Worm (Caenorhabditis elegans): ENCODE results near the gene C56E6.4.

Gene C56E6.4

ce11 chrII:6499067-6499466 is 29.5 kb downstream of the C56E6.4 start, which contains the start of gene twk-49:
Gene twk-49, minus strand, starts transcription at chrII:6499167.
- TF ChIP-seq ztf-29 (GFP tag; IDR thresholded peaks at IDR 0.05): no peak
- TF ChIP-seq T22C8.4 (GFP tag; IDR thresholded peaks at IDR 0.05): no peak
- no peak for TF ChIP-seq tab-1 (GFP tag; IDR thresholded peaks at IDR 0.05)
- TF ChIP-seq ztf-23 (GFP tag; IDR thresholded peaks at IDR 0.05): no peak
- TF ChIP-seq flt-1 (GFP tag; IDR thresholded peaks at IDR 0.05): no peak
- no peak for TF ChIP-seq cog-1 (tag; optimal IDR thresholded peaks at IDR 0.05)
- TF ChIP-seq med-1 (GFP tag; optimal IDR thresholded peaks at IDR 0.05; ENCODE audit: insufficient read depth): no peak
- TF ChIP-seq ref-1 (GFP tag; conservative IDR thresholded peaks at IDR 0.05): no peak
- TF ChIP-seq klf-2 (GFP tag; conservative IDR thresholded peaks at IDR 0.05): no peak

DNA sequence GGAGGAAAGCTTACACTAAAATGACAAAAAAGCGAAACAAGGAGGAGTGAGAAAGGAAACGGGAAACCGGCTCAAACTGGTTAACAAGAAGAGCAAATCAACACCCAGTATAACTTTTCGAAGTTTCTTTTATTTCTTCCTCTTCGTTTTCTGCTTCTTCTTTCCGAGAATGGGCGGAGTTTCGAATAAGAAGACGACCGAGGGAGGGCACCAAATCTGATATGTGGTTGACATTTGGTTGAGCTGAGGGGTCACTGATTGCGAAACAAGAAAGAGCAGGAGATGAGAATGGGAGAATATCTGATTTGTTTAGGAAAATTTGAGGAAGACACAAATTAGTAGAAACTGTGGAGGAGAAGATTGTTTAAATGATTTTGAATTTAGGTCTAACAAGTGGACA is 29.9 kb downstream of the C56E6.4 start:
- TF ChIP-seq med-1 (GFP tag; optimal IDR thresholded peaks at IDR 0.05; ENCODE audit: insufficient read depth) (no peak), cog-1 (tag; optimal IDR thresholded peaks at IDR 0.05) (no peak), T22C8.4 (GFP tag; IDR thresholded peaks at IDR 0.05) (no peak), flt-1 (GFP tag; IDR thresholded peaks at IDR 0.05) (no peak), klf-2 (GFP tag; conservative IDR thresholded peaks at IDR 0.05) (no peak), tab-1 (GFP tag; IDR thresholded peaks at IDR 0.05) (no peak), ztf-29 (GFP tag; IDR thresholded peaks at IDR 0.05) (no peak), ztf-23 (GFP tag; IDR thresholded peaks at IDR 0.05) (no peak), ref-1 (GFP tag; conservative IDR thresholded peaks at IDR 0.05) (no peak)

ce11 chrII:6497137-6497536 is 31.4 kb downstream of the C56E6.4 start:
- TF ChIP-seq ztf-23 (GFP tag; IDR thresholded peaks at IDR 0.05) (no peak), ztf-29 (GFP tag; IDR thresholded peaks at IDR 0.05) (no peak), T22C8.4 (GFP tag; IDR thresholded peaks at IDR 0.05) (no peak), klf-2 (GFP tag; conservative IDR thresholded peaks at IDR 0.05) (no peak)

- TF ChIP-seq T22C8.4 (GFP tag; IDR thresholded peaks at IDR 0.05) (no peak), klf-2 (GFP tag; conservative IDR thresholded peaks at IDR 0.05) (no peak), cog-1 (tag; optimal IDR thresholded peaks at IDR 0.05) (no peak), tab-1 (GFP tag; IDR thresholded peaks at IDR 0.05) (no peak), ztf-29 (GFP tag; IDR thresholded peaks at IDR 0.05) (no peak), flt-1 (GFP tag; IDR thresholded peaks at IDR 0.05) (no peak), ztf-23 (GFP tag; IDR thresholded peaks at IDR 0.05) (no peak), med-1 (GFP tag; optimal IDR thresholded peaks at IDR 0.05; ENCODE audit: insufficient read depth) (no peak), ref-1 (GFP tag; conservative IDR thresholded peaks at IDR 0.05) (no peak)
Observed at ce11 chrII:6496496-6496895, 32.0 kb downstream of the C56E6.4 start.

DNA sequence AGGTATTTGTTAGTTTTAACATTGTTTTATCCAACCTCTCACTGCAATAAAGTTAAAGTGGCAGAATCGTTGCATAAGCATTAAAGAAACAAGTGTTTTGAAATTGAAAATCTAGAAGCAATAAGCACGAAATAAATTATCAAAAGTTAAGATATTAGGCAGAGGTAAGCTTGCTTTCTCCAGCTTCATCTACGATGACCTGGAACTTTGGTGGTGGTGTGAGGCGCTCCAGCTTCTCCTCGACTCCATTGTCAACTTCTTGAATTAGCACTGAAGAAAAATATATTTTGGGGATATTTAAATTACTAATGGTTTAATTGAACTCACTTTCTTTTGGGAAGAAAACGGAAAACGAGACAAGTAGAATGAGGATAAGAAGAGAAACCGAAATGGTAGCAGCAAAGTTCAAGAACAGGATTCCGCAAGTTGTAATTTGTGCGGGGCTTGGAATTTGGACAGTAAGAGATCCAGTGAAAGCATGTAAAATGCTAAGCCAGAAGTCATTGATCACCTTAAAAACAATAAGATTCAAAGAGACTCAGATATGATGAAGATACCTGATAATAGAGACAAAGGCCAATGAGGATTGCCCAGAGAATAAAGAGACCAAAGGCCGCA is 34.7 kb downstream of the C56E6.4 start:
- TF ChIP-seq cog-1 (tag; optimal IDR thresholded peaks at IDR 0.05) (no peak), ztf-23 (GFP tag; IDR thresholded peaks at IDR 0.05) (no peak), ztf-29 (GFP tag; IDR thresholded peaks at IDR 0.05) (no peak), flt-1 (GFP tag; IDR thresholded peaks at IDR 0.05) (no peak), ref-1 (GFP tag; conservative IDR thresholded peaks at IDR 0.05) (no peak), T22C8.4 (GFP tag; IDR thresholded peaks at IDR 0.05) (no peak), tab-1 (GFP tag; IDR thresholded peaks at IDR 0.05) (no peak), klf-2 (GFP tag; conservative IDR thresholded peaks at IDR 0.05) (no peak), med-1 (GFP tag; optimal IDR thresholded peaks at IDR 0.05; ENCODE audit: insufficient read depth) (no peak)

DNA sequence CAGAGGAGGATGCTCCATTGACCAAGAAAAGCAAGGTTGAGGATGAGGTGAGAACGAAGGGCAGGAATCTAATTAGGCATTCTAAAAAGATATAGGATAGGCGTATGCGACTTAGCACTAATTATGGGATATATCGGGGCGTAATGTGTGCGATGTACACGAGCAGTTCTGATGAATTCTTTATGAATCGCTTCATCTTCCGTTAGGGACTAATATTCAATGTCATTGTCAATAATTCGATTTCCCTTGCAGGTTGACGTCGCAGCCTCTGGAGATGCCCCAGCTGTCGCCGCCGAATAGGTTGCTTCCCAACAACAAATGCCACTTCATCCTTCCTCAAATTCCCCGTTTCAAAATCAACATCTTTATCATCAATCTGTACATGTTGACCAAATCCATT is 35.4 kb downstream of the C56E6.4 start:
- TF ChIP-seq klf-2 (GFP tag; conservative IDR thresholded peaks at IDR 0.05) (no peak), cog-1 (tag; optimal IDR thresholded peaks at IDR 0.05) (no peak), tab-1 (GFP tag; IDR thresholded peaks at IDR 0.05) (no peak), ztf-29 (GFP tag; IDR thresholded peaks at IDR 0.05) (no peak), T22C8.4 (GFP tag; IDR thresholded peaks at IDR 0.05) (no peak), flt-1 (GFP tag; IDR thresholded peaks at IDR 0.05) (no peak), ztf-23 (GFP tag; IDR thresholded peaks at IDR 0.05) (no peak), med-1 (GFP tag; optimal IDR thresholded peaks at IDR 0.05; ENCODE audit: insufficient read depth) (no peak), ref-1 (GFP tag; conservative IDR thresholded peaks at IDR 0.05) (no peak)

- TF ChIP-seq T22C8.4 (GFP tag; IDR thresholded peaks at IDR 0.05) (no peak), cog-1 (tag; optimal IDR thresholded peaks at IDR 0.05) (peak; percentile 29), flt-1 (GFP tag; IDR thresholded peaks at IDR 0.05) (peak; percentile 64; the same call in 1 of the 2 replicates), ref-1 (GFP tag; conservative IDR thresholded peaks at IDR 0.05) (no peak), ztf-29 (GFP tag; IDR thresholded peaks at IDR 0.05) (peak; percentile 7; the same call in 1 of the 2 replicates), ztf-23 (GFP tag; IDR thresholded peaks at IDR 0.05) (peak; percentile 64; the same call in 1 of the 2 replicates), tab-1 (GFP tag; IDR thresholded peaks at IDR 0.05) (peak; percentile 65; the same call in 1 of the 2 replicates), med-1 (GFP tag; optimal IDR thresholded peaks at IDR 0.05; ENCODE audit: insufficient read depth) (no peak), klf-2 (GFP tag; conservative IDR thresholded peaks at IDR 0.05) (no peak; the same call in 1 of the 2 replicates)
Observed at ce11 chrII:6491817-6492452, 36.6 kb downstream of the C56E6.4 start, which contains the start of the genes T28D9.11 and T28D9.1. Gene T28D9.11, minus strand, starts transcription at chrII:6491993. Gene T28D9.1, plus strand, starts transcription at chrII:6492402.

- TF ChIP-seq T22C8.4 (GFP tag; IDR thresholded peaks at IDR 0.05) (no peak), flt-1 (GFP tag; IDR thresholded peaks at IDR 0.05) (no peak), ztf-23 (GFP tag; IDR thresholded peaks at IDR 0.05) (no peak), klf-2 (GFP tag; conservative IDR thresholded peaks at IDR 0.05) (no peak), med-1 (GFP tag; optimal IDR thresholded peaks at IDR 0.05; ENCODE audit: insufficient read depth) (no peak), tab-1 (GFP tag; IDR thresholded peaks at IDR 0.05) (no peak), ref-1 (GFP tag; conservative IDR thresholded peaks at IDR 0.05) (no peak), cog-1 (tag; optimal IDR thresholded peaks at IDR 0.05) (no peak), ztf-29 (GFP tag; IDR thresholded peaks at IDR 0.05) (no peak)
Observed at ce11 chrII:6491187-6491586, 37.3 kb downstream of the C56E6.4 start.

DNA sequence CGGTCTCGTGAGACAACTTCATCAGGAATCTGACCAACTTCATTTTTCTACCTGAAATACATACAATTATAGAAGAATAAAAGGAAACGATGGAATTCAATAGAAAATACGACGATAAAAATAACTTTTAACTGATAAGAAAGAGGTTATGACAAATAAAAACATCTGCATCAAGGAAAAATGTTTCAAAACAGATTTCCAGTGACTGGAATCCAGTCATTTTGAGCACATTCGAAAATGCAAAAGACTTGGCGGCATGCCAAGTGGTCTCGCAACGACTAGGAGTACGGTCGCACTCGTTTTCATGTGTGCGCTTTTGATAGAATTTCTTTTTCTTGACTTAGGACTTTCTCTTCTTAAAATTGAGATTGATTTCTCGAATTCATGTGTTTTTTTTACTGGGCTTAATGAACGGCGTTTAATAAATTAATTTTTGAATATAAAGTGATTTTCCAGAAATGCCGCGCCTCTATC is 38.8 kb downstream of the C56E6.4 start, which contains the start of the genes snr-3 and rsp-5:
Gene snr-3 (minus strand): TSS at position 51 of the 474 bp plus-strand sequence.
Gene rsp-5 (plus strand): TSS at position 455 of the 474 bp plus-strand sequence.
- no peak for TF ChIP-seq ztf-23 (GFP tag; IDR thresholded peaks at IDR 0.05)
- no peak for TF ChIP-seq klf-2 (GFP tag; conservative IDR thresholded peaks at IDR 0.05)
- no peak for TF ChIP-seq med-1 (GFP tag; optimal IDR thresholded peaks at IDR 0.05; ENCODE audit: insufficient read depth)
- no peak for TF ChIP-seq flt-1 (GFP tag; IDR thresholded peaks at IDR 0.05)
- no peak for TF ChIP-seq cog-1 (tag; optimal IDR thresholded peaks at IDR 0.05)
- TF ChIP-seq tab-1 (GFP tag; IDR thresholded peaks at IDR 0.05): no peak

Measured in whole organism, midembryonic.